In the genomic region with DNA sequence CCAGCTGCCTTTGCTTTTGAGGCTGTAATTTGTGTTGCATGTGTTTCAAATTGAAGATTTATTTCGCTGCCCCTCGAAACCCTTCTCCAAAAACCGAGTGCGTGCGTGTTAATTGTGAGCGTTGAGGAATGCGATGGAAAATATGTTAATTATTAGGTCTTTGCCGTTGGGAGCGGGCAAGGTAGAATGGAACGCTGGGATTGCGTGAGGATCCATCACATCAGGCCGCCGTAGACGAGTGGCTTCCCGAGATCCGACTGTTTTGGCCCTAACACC, we compare ENCODE assay signal across 2 fruit fly cellular contexts.
TF ChIP-seq lines count a peak whose summit lies in the region.

No protein-coding gene starts in this region.

- no peak for TF ChIP-seq CTCF in whole organism, embryonic (GFP tag; optimal IDR thresholded peaks at IDR 0.05; lab: Kevin White, UChicago)

TF ChIP-seq in whole organism, 6 proteins besides CTCF, POLR2A, EP300 and RAD21:
- peak; percentile 29 for TF ChIP-seq Dll (optimal IDR thresholded peaks at IDR 0.05; lab: Kevin White, UChicago)
- no peak for TF ChIP-seq psq (optimal IDR thresholded peaks at IDR 0.05; lab: Kevin White, UChicago)
TF ChIP-seq in whole organism: peak in this region for 1.

TF ChIP-seq in whole organism, embryonic, 481 proteins besides CTCF, POLR2A, EP300 and RAD21:
- TF ChIP-seq ash1 (GFP tag; optimal IDR thresholded peaks at IDR 0.05; lab: Kevin White, UChicago) (no peak), insv (GFP tag; optimal IDR thresholded peaks at IDR 0.05; lab: Kevin White, UChicago) (no peak), tll (GFP tag; optimal IDR thresholded peaks at IDR 0.05; lab: Kevin White, UChicago) (no peak), dati (GFP tag; IDR thresholded peaks at IDR 0.05; lab: Robert Waterston, UW) (no peak), sob (GFP tag; IDR thresholded peaks at IDR 0.05; lab: Robert Waterston, UW) (no peak), sd (tag; optimal IDR thresholded peaks at IDR 0.05; lab: Kevin White, UChicago) (peak; percentile 26), CG30403 (GFP tag; optimal IDR thresholded peaks at IDR 0.05; lab: Kevin White, UChicago) (no peak), CG4820 (GFP tag; optimal IDR thresholded peaks at IDR 0.05; lab: Kevin White, UChicago) (no peak), Hsf (GFP tag; optimal IDR thresholded peaks at IDR 0.05; lab: Kevin White, UChicago) (no peak), Atf-2 (GFP tag; optimal IDR thresholded peaks at IDR 0.05; lab: Kevin White, UChicago) (no peak), CG4282 (GFP tag; optimal IDR thresholded peaks at IDR 0.05; lab: Kevin White, UChicago) (no peak), CG7745 (tag; optimal IDR thresholded peaks at IDR 0.05; lab: Kevin White, UChicago) (peak; percentile 51), Fer3 (tag; optimal IDR thresholded peaks at IDR 0.05; lab: Kevin White, UChicago) (no peak), Mrtf (GFP tag; IDR thresholded peaks at IDR 0.05; lab: Robert Waterston, UW) (no peak), Opbp (GFP tag; IDR thresholded peaks at IDR 0.05; lab: Robert Waterston, UW; ENCODE audit: partially characterized antibody) (0 out of 3 replicates have a peak, but pooled peaks have one; percentile 27), kni (GFP tag; optimal IDR thresholded peaks at IDR 0.05; lab: Kevin White, UChicago) (peak; percentile 13), CG14014 (GFP tag; IDR thresholded peaks at IDR 0.05; lab: Robert Waterston, UW) (no peak), dm (GFP tag; optimal IDR thresholded peaks at IDR 0.05; lab: Kevin White, UChicago) (no peak), trem (tag; optimal IDR thresholded peaks at IDR 0.05; lab: Kevin White, UChicago) (no peak), sima (GFP tag; optimal IDR thresholded peaks at IDR 0.05; lab: Kevin White, UChicago) (no peak), phol (tag; optimal IDR thresholded peaks at IDR 0.05; lab: Kevin White, UChicago) (no peak), fd102C (GFP tag; optimal IDR thresholded peaks at IDR 0.05; lab: Kevin White, UChicago) (no peak), CG15696 (tag; optimal IDR thresholded peaks at IDR 0.05; lab: Kevin White, UChicago) (no peak), CG17802 (tag; optimal IDR thresholded peaks at IDR 0.05; lab: Kevin White, UChicago) (no peak), Mad (GFP tag; optimal IDR thresholded peaks at IDR 0.05; lab: Kevin White, UChicago) (no peak), psq (GFP tag; optimal IDR thresholded peaks at IDR 0.05; lab: Kevin White, UChicago) (no peak), fd64A (GFP tag; optimal IDR thresholded peaks at IDR 0.05; lab: Kevin White, UChicago) (no peak), Hr39 (optimal IDR thresholded peaks at IDR 0.05; lab: Kevin White, UChicago) (no peak), fru (optimal IDR thresholded peaks at IDR 0.05; lab: Kevin White, UChicago) (no peak), Med (GFP tag; lab: Kevin White, UChicago) (peak; percentile 30), Antp (GFP tag; optimal IDR thresholded peaks at IDR 0.05; lab: Kevin White, UChicago) (no peak), sna (GFP tag; IDR thresholded peaks at IDR 0.05; lab: Robert Waterston, UW; ENCODE audit: partially characterized antibody) (no peak)
